Fruit fly (Drosophila melanogaster) whole organism, wandering third instar larva: ENCODE results near the gene Ir93a.

ENCODE experiments used
- OdsH ChIP-seq: fragments of 200-800 bp; sonication (Bioruptor generic); optimal IDR thresholded peaks from 2 replicates; lab custom pipeline; 2016; ENCODE audit warnings: missing biosample characterization, mild to moderate bottlenecking, missing genetic modification characterization
- brk ChIP-seq: fragments of 200-800 bp; sonication (Bioruptor generic); optimal IDR thresholded peaks from 2 replicates; lab custom pipeline; 2016; ENCODE audit warnings: missing biosample characterization, mild to moderate bottlenecking, missing genetic modification characterization

dm6 chr3R:20828520-20829415 is 31.0 kb downstream of the Ir93a start:
- TF ChIP-seq OdsH (GFP tag; lab: Kevin White, UChicago) (no peak), brk (no peak)
